Worm (Caenorhabditis elegans) whole organism, L1 larva: ENCODE results near the gene K10D11.7.

ENCODE experiments used
- C16A3.4 ChIP-seq: fragments of 150-350 bp; optimal IDR thresholded peaks from 2 replicates; lab custom pipeline; 2014; ENCODE audit warnings: missing biosample characterization, missing genetic modification characterization
- F16B12.6 ChIP-seq: fragments of 150-350 bp; optimal IDR thresholded peaks from 2 replicates; lab custom pipeline; 2014; ENCODE audit warnings: missing biosample characterization, missing genetic modification characterization
- aly-2 ChIP-seq: fragments of 150-350 bp; optimal IDR thresholded peaks from 2 replicates; lab custom pipeline; 2014; ENCODE audit warnings: missing biosample characterization, missing genetic modification characterization
- blmp-1 ChIP-seq: fragments of 150-350 bp; optimal IDR thresholded peaks from 2 replicates; lab custom pipeline; 2014; ENCODE audit warnings: missing biosample characterization, missing genetic modification characterization
- ceh-8 ChIP-seq: fragments of 200-800 bp; sonication (Bioruptor generic); optimal IDR thresholded peaks from 2 replicates; lab custom pipeline; 2018; ENCODE audit warnings: mild to moderate bottlenecking, missing genetic modification characterization, moderate library complexity, missing compliant biosample characterization
- ceh-88 ChIP-seq: fragments of 200-800 bp; sonication (Bioruptor generic); IDR thresholded peaks from 2 replicates; pipeline ENCODE4 v1.3.6; 2022; ENCODE audit warnings: missing genetic modification characterization, missing compliant biosample characterization
- ceh-90 ChIP-seq: sonication (generic microtip); optimal IDR thresholded peaks from 2 replicates; lab custom pipeline; 2016; ENCODE audit warnings: missing genetic modification characterization, missing compliant biosample characterization
- ces-1 ChIP-seq: fragments of 150-350 bp; optimal IDR thresholded peaks from 2 replicates; lab custom pipeline; 2014; ENCODE audit warnings: missing biosample characterization, missing genetic modification reagents, missing genetic modification characterization
- dpl-1 ChIP-seq, 3 experiments: fragments of 150-350 bp in 2 of 3; sonication (generic microtip) in 1 of 3; optimal IDR thresholded peaks; 2 replicates each; lab custom pipeline; 2014 to 2017; ENCODE audit warnings: missing biosample characterization in 3 of 3, missing genetic modification characterization in 3 of 3, missing genetic modification reagents in 3 of 3
- efl-1 ChIP-seq, 4 experiments: fragments of 150-350 bp; optimal IDR thresholded peaks in 3 of 4; peaks in 1 of 4; 1 replicate in 1 of 4; 2 replicates in 3 of 4; lab custom pipeline; 2014; ENCODE audit warnings: missing biosample characterization in 2 of 4, missing genetic modification characterization in 2 of 4, missing genetic modification reagents in 2 of 4
- efl-3 ChIP-seq: fragments of 200-800 bp; sonication (Bioruptor generic); optimal IDR thresholded peaks from 2 replicates; lab custom pipeline; 2018; ENCODE audit warnings: mild to moderate bottlenecking, missing genetic modification characterization, missing compliant biosample characterization
- elt-3 ChIP-seq, 6 experiments: fragments of 150-350 bp in 1 of 6; sonication (generic microtip); optimal IDR thresholded peaks; 2 replicates each; lab custom pipeline; 2017 to 2018; ENCODE audit warnings: missing biosample characterization in 6 of 6, missing genetic modification characterization in 6 of 6, inconsistent platforms in 1 of 6
- ets-5 ChIP-seq: fragments of 200-800 bp; sonication (Bioruptor generic); IDR thresholded peaks from 2 replicates; pipeline ENCODE4 v1.3.6; 2022; ENCODE audit warnings: missing genetic modification characterization, missing compliant biosample characterization
- fkh-10 ChIP-seq: sonication (generic microtip); optimal IDR thresholded peaks from 2 replicates; lab custom pipeline; 2017; ENCODE audit warnings: missing biosample characterization, missing genetic modification reagents, missing genetic modification characterization
- fkh-8 ChIP-seq: sonication (generic microtip); optimal IDR thresholded peaks from 2 replicates; lab custom pipeline; 2016; ENCODE audit warnings: mild to moderate bottlenecking, missing genetic modification characterization, missing compliant biosample characterization
- hpl-2 ChIP-seq: fragments of 150-350 bp; optimal IDR thresholded peaks from 2 replicates; lab custom pipeline; 2014; ENCODE audit warnings: missing biosample characterization, missing genetic modification reagents, missing genetic modification characterization
- isw-1 ChIP-seq: fragments of 200-800 bp; sonication (Bioruptor generic); IDR thresholded peaks from 2 replicates; pipeline ENCODE4 v1.3.6; 2022; ENCODE audit warnings: missing genetic modification characterization, missing compliant biosample characterization
- lin-14 ChIP-seq: fragments of 200-800 bp; sonication (Bioruptor generic); optimal IDR thresholded peaks from 2 replicates; lab custom pipeline; 2018; ENCODE audit warnings: mild to moderate bottlenecking, missing genetic modification characterization, moderate library complexity, missing compliant biosample characterization
- lin-15B ChIP-seq: fragments of 150-350 bp; sonication (generic microtip); optimal IDR thresholded peaks from 3 replicates; lab custom pipeline; 2014; ENCODE audit warnings: missing biosample characterization, missing genetic modification characterization
- lin-35 ChIP-seq, 2 experiments: fragments of 150-350 bp; optimal IDR thresholded peaks; 2 replicates each; lab custom pipeline; 2014; ENCODE audit warnings: missing biosample characterization in 2 of 2, missing genetic modification characterization in 2 of 2, missing genetic modification reagents in 2 of 2
- lin-39 ChIP-seq: fragments of 150-350 bp; optimal IDR thresholded peaks from 2 replicates; lab custom pipeline; 2014; ENCODE audit warnings: missing biosample characterization, missing genetic modification reagents, missing genetic modification characterization
- lir-3 ChIP-seq: sonication (generic microtip); optimal IDR thresholded peaks from 2 replicates; lab custom pipeline; 2016; ENCODE audit warnings: mild to moderate bottlenecking, missing genetic modification characterization, moderate library complexity, missing compliant biosample characterization; ENCODE audit not compliant: poor library complexity
- nhr-28 ChIP-seq: fragments of 150-350 bp; optimal IDR thresholded peaks from 2 replicates; lab custom pipeline; 2014; ENCODE audit warnings: missing biosample characterization, missing genetic modification characterization
- nhr-90 ChIP-seq: sonication (generic microtip); optimal IDR thresholded peaks from 2 replicates; lab custom pipeline; 2016; ENCODE audit warnings: mild to moderate bottlenecking, missing genetic modification characterization, missing compliant biosample characterization; ENCODE audit not compliant: poor library complexity
- pag-3 ChIP-seq: sonication (generic microtip); optimal IDR thresholded peaks from 2 replicates; lab custom pipeline; 2017; ENCODE audit warnings: missing genetic modification characterization, mild to moderate bottlenecking, missing compliant biosample characterization, antibody characterized with exemption, borderline replicate concordance; ENCODE audit not compliant: insufficient read depth
- pax-3 ChIP-seq: fragments of 200-800 bp; sonication (Bioruptor generic); optimal IDR thresholded peaks from 2 replicates; lab custom pipeline; 2018; ENCODE audit warnings: mild to moderate bottlenecking, missing genetic modification characterization, moderate library complexity, missing compliant biosample characterization
- skn-1 ChIP-seq: fragments of 150-350 bp; optimal IDR thresholded peaks from 2 replicates; lab custom pipeline; 2014; ENCODE audit warnings: missing biosample characterization, missing genetic modification characterization
- sptf-1 ChIP-seq: fragments of 150-350 bp; optimal IDR thresholded peaks from 2 replicates; lab custom pipeline; 2014; ENCODE audit warnings: missing biosample characterization, missing genetic modification characterization
- sup-37 ChIP-seq: fragments of 200-800 bp; sonication (Bioruptor generic); optimal IDR thresholded peaks from 2 replicates; lab custom pipeline; 2018; ENCODE audit warnings: mild to moderate bottlenecking, missing genetic modification characterization, missing compliant biosample characterization
- unc-30 ChIP-seq: sonication (generic microtip); optimal IDR thresholded peaks from 2 replicates; lab custom pipeline; 2017; ENCODE audit warnings: missing biosample characterization, missing genetic modification characterization
- unc-62 ChIP-seq: fragments of 150-350 bp; optimal IDR thresholded peaks from 2 replicates; lab custom pipeline; 2014; ENCODE audit warnings: missing biosample characterization, missing genetic modification reagents, missing genetic modification characterization
- xbp-1 ChIP-seq: sonication (generic microtip); optimal IDR thresholded peaks from 2 replicates; lab custom pipeline; 2016; ENCODE audit warnings: missing genetic modification characterization, missing compliant biosample characterization
- zag-1 ChIP-seq: fragments of 150-350 bp; optimal IDR thresholded peaks from 2 replicates; lab custom pipeline; 2014; ENCODE audit warnings: missing biosample characterization, missing genetic modification characterization
- zip-4 ChIP-seq: fragments of 200-800 bp; sonication (Bioruptor generic); optimal IDR thresholded peaks from 2 replicates; lab custom pipeline; 2018; ENCODE audit warnings: mild to moderate bottlenecking, missing genetic modification characterization, moderate library complexity, missing compliant biosample characterization
- ztf-11 ChIP-seq, 2 experiments: sonication (generic microtip); optimal IDR thresholded peaks; 2 replicates each; lab custom pipeline; 2016 to 2017; ENCODE audit warnings: missing genetic modification characterization in 2 of 2, missing biosample characterization in 1 of 2, missing compliant biosample characterization in 1 of 2

K10D11.7 gene

DNA sequence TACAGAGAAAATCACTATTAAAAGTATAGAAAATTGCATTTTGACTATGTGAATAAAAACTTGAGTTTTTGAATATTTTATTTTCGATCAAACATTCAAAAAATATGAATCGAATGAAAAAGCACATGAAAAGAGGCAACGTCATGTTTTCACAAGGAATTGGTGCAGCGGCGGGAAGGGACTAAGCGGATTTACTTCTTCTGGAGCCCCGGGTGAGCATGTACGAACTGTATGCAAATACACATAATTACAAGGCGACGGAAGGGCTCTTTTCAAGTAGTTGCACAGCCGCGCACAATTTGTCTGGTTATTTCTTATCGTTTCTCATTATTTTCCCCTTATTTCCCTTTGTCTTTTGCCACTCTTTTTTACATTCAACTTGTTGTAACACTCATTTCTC is at the start of gene K10D11.7:
Gene K10D11.7, minus strand, starts transcription at position 101 of the 400 bp plus-strand sequence.
- TF ChIP-seq zag-1 (tag; lab: Kevin White, UChicago) (no peak), lin-39 (tag; lab: Kevin White, UChicago) (no peak), unc-30 (tag; lab: Kevin White, UChicago) (no peak), nhr-90 (tag; lab: Kevin White, UChicago) (no peak), xbp-1 (no peak)

DNA sequence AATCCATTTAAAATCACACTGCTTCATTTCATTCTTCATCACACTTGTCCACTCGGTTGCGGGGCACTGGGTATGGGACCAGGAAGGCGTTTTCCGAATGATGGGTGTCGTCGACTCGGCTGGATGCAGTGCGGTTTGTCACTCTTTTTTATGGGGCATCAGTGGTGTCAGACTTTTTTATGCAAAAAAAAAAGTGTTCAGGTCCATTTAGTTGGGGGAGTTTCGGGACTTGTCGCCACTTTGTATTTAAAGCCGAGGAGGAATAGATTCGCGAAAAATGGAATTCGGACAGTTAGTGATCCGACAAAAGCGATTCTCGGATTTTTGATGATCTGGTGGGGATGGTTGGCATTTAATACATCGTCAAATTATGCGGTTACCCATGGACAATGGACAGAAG is 49.2 kb upstream of the K10D11.7 start:
- TF ChIP-seq lin-15B (tag; lab: Kevin White, UChicago) (no peak), pax-3 (no peak), pag-3 (tag; lab: Kevin White, UChicago) (no peak), hpl-2 (no peak)

DNA sequence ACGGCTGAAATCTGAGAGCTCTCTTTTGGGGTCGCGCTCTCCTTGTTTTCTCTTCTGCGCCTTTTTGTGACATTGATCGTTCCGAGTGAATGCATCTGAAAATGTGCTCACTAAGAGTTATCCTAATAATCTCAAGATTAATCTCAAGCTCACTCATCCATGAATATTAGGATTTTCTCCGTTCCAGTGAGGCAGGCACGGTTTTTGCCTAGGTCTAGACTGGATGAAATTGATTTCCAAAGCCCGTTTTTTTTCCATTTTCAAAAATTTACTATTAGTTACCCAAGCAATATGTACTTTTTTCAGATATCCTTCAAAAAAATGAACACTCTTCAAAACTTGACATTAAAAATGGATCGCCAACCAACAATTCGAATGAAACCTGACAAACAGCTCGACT is 46.3 kb upstream of the K10D11.7 start, which contains the start of gene amt-2:
Gene amt-2, plus strand, starts transcription at position 301 of the 400 bp plus-strand sequence.
- TF ChIP-seq ztf-11 (tag; optimal IDR thresholded peaks at IDR 0.05; lab: Kevin White, UChicago) (no peak), ceh-8 (GFP tag; lab: Kevin White, UChicago) (no peak), C16A3.4 (tag; lab: Kevin White, UChicago) (no peak), lin-39 (tag; lab: Kevin White, UChicago) (no peak), nhr-90 (tag; lab: Kevin White, UChicago) (no peak), ets-5 (no peak), efl-3 (GFP tag; lab: Kevin White, UChicago) (no peak), hpl-2 (no peak), elt-3 (tag; optimal IDR thresholded peaks at IDR 0.05; lab: Kevin White, UChicago) (no peak), pag-3 (tag; lab: Kevin White, UChicago) (no peak), sptf-1 (tag; lab: Kevin White, UChicago) (no peak), fkh-10 (GFP tag; lab: Kevin White, UChicago) (no peak), unc-62 (no peak), F16B12.6 (tag; lab: Kevin White, UChicago) (no peak), lin-14 (GFP tag; lab: Kevin White, UChicago) (no peak), dpl-1 (GFP tag; optimal IDR thresholded peaks at IDR 0.05; lab: Kevin White, UChicago) (no peak), lir-3 (tag; lab: Kevin White, UChicago) (no peak), aly-2 (no peak), nhr-28 (no peak), blmp-1 (no peak)

ce11 chrIV:13041486-13041885 is 45.7 kb upstream of the K10D11.7 start:
- TF ChIP-seq isw-1 (GFP tag; lab: Robert Waterston, UW) (no peak), sup-37 (no peak), efl-1 (optimal IDR thresholded peaks at IDR 0.05; lab: Kevin White, UChicago) (no peak), efl-1 (GFP tag; optimal IDR thresholded peaks at IDR 0.05 in 1 of 2; lab: Kevin White, UChicago) (peak in 1 of 2 experiments; percentile 77), ces-1 (no peak), skn-1 (no peak), lin-35 (GFP tag; optimal IDR thresholded peaks at IDR 0.05; lab: Kevin White, UChicago) (no peak)

ce11 chrIV:13038888-13039287 is 43.1 kb upstream of the K10D11.7 start, which contains the start of gene F49E11.2:
TSS of gene F49E11.2 (minus strand) at chrIV:13038988.
- TF ChIP-seq ceh-90 (tag; lab: Kevin White, UChicago) (no peak), lin-39 (tag; lab: Kevin White, UChicago) (no peak), zip-4 (no peak), fkh-8 (tag; lab: Kevin White, UChicago) (no peak), skn-1 (no peak), ztf-11 (tag; optimal IDR thresholded peaks at IDR 0.05; lab: Kevin White, UChicago) (no peak), sup-37 (no peak), ceh-88 (GFP tag; lab: Robert Waterston, UW) (no peak), isw-1 (GFP tag; lab: Robert Waterston, UW) (no peak), nhr-90 (tag; lab: Kevin White, UChicago) (no peak), fkh-10 (GFP tag; lab: Kevin White, UChicago) (no peak)
- TF ChIP-seq, all 84 proteins: peak for 0
